Worm (Caenorhabditis elegans): ENCODE results near the gene B0034.4.

DNA sequence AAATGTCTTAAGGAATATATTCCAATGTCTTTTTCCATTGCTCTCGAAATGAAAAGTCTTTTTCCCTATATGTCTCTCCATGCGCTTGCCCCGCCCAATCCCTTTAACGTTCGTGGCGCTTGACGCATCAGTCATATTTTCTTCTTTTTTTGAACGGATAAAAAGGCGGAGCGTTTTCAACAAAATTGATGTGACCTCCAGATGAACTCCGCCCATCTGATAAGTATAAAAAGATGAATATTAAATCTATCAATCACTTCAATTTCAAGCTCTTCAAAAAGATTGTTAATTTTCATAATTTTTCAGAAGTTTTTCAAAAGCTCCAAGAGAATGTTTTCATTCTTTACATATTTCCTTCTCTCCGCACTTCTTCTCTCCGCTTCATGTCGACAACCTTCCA, 26.7 kb upstream of the B0034.4 start, which contains the start of gene ins-4:
- TF ChIP-seq flt-1 (GFP tag; IDR thresholded peaks at IDR 0.05) (no peak), tbx-11 (GFP tag; IDR thresholded peaks at IDR 0.05) (no peak), pes-1 (GFP tag; IDR thresholded peaks at IDR 0.05) (no peak), ama-1 (optimal IDR thresholded peaks at IDR 0.05) (no peak)
